Worm (Caenorhabditis elegans) whole organism, L1 larva: ENCODE data around the gene irld-62.
A peak's percentile ranks its signal among the peaks of the same experiment; 100 is the strongest.

Source experiments
- Y116A8C.19 ChIP-seq: sonication (generic microtip); optimal IDR thresholded peaks from 2 replicates; lab custom pipeline; 2016; ENCODE audit warnings: missing compliant biosample characterization, missing genetic modification characterization, borderline replicate concordance
- aha-1 ChIP-seq: fragments of 150-350 bp; optimal IDR thresholded peaks from 2 replicates; lab custom pipeline; 2014; ENCODE audit warnings: missing biosample characterization, missing genetic modification characterization
- alr-1 ChIP-seq: fragments of 200-800 bp; sonication (Bioruptor generic); optimal IDR thresholded peaks from 2 replicates; lab custom pipeline; 2018; ENCODE audit warnings: borderline replicate concordance, mild to moderate bottlenecking, missing genetic modification characterization, missing compliant biosample characterization
- ceh-90 ChIP-seq: sonication (generic microtip); optimal IDR thresholded peaks from 2 replicates; lab custom pipeline; 2016; ENCODE audit warnings: missing genetic modification characterization, missing compliant biosample characterization
- ces-1 ChIP-seq: fragments of 150-350 bp; optimal IDR thresholded peaks from 2 replicates; lab custom pipeline; 2014; ENCODE audit warnings: missing biosample characterization, missing genetic modification reagents, missing genetic modification characterization
- dsc-1 ChIP-seq: sonication (generic microtip); optimal IDR thresholded peaks from 2 replicates; lab custom pipeline; 2016; ENCODE audit warnings: mild to moderate bottlenecking, missing genetic modification characterization, missing compliant biosample characterization
- efl-1 ChIP-seq, 4 experiments: fragments of 150-350 bp; optimal IDR thresholded peaks in 3 of 4; peaks in 1 of 4; 1 replicate in 1 of 4; 2 replicates in 3 of 4; lab custom pipeline; 2014; ENCODE audit warnings: missing biosample characterization in 2 of 4, missing genetic modification characterization in 2 of 4, missing genetic modification reagents in 2 of 4
- egl-13 ChIP-seq: sonication (generic microtip); optimal IDR thresholded peaks from 2 replicates; lab custom pipeline; 2016; ENCODE audit warnings: missing genotype, missing genetic modification reagents, missing genetic modification characterization, missing compliant biosample characterization
- egl-27 ChIP-seq, 2 experiments: fragments of 150-350 bp in 1 of 2; sonication (generic microtip); optimal IDR thresholded peaks; 3 replicates each; lab custom pipeline; 2017 to 2018; ENCODE audit warnings: missing biosample characterization in 2 of 2, missing genetic modification characterization in 2 of 2, missing genetic modification reagents in 2 of 2
- elt-2 ChIP-seq: sonication (generic microtip); optimal IDR thresholded peaks from 2 replicates; lab custom pipeline; 2016; ENCODE audit warnings: missing genetic modification characterization, mild to moderate bottlenecking, inconsistent platforms, missing compliant biosample characterization, missing genetic modification reagents
- elt-3 ChIP-seq, 6 experiments: fragments of 150-350 bp in 1 of 6; sonication (generic microtip); optimal IDR thresholded peaks; 2 replicates each; lab custom pipeline; 2017 to 2018; ENCODE audit warnings: missing biosample characterization in 6 of 6, missing genetic modification characterization in 6 of 6, inconsistent platforms in 1 of 6
- ets-5 ChIP-seq: fragments of 200-800 bp; sonication (Bioruptor generic); IDR thresholded peaks from 2 replicates; pipeline ENCODE4 v1.3.6; 2022; ENCODE audit warnings: missing genetic modification characterization, missing compliant biosample characterization
- fkh-8 ChIP-seq: sonication (generic microtip); optimal IDR thresholded peaks from 2 replicates; lab custom pipeline; 2016; ENCODE audit warnings: mild to moderate bottlenecking, missing genetic modification characterization, missing compliant biosample characterization
- grh-1 ChIP-seq: fragments of 200-800 bp; sonication (Bioruptor generic); IDR thresholded peaks from 2 replicates; pipeline ENCODE4 v1.3.6; 2022; ENCODE audit warnings: missing genetic modification reagents, missing genetic modification characterization, missing compliant biosample characterization
- hlh-17 ChIP-seq: fragments of 200-800 bp; sonication (Bioruptor generic); optimal IDR thresholded peaks from 2 replicates; lab custom pipeline; 2018; ENCODE audit warnings: missing genetic modification characterization, mild to moderate bottlenecking, missing compliant biosample characterization, moderate library complexity, borderline replicate concordance
- hlh-4 ChIP-seq: sonication (generic microtip); optimal IDR thresholded peaks from 2 replicates; lab custom pipeline; 2016; ENCODE audit warnings: mild to moderate bottlenecking, missing genetic modification characterization, missing compliant biosample characterization
- jun-1 ChIP-seq: fragments of 150-350 bp; optimal IDR thresholded peaks from 2 replicates; lab custom pipeline; 2014; ENCODE audit warnings: missing biosample characterization, missing genetic modification reagents, missing genetic modification characterization
- lin-13 ChIP-seq: fragments of 150-350 bp; optimal IDR thresholded peaks from 2 replicates; lab custom pipeline; 2014; ENCODE audit warnings: missing biosample characterization, missing genetic modification reagents, missing genetic modification characterization
- lin-35 ChIP-seq, 2 experiments: fragments of 150-350 bp; optimal IDR thresholded peaks; 2 replicates each; lab custom pipeline; 2014; ENCODE audit warnings: missing biosample characterization in 2 of 2, missing genetic modification characterization in 2 of 2, missing genetic modification reagents in 2 of 2
- lin-39 ChIP-seq: fragments of 150-350 bp; optimal IDR thresholded peaks from 2 replicates; lab custom pipeline; 2014; ENCODE audit warnings: missing biosample characterization, missing genetic modification reagents, missing genetic modification characterization
- mdl-1 ChIP-seq, 2 experiments: fragments of 150-350 bp; optimal IDR thresholded peaks; 2 replicates each; lab custom pipeline; 2014 to 2017; ENCODE audit warnings: missing biosample characterization in 2 of 2, missing genetic modification characterization in 2 of 2, inconsistent platforms in 1 of 2
- nhr-11 ChIP-seq: fragments of 150-350 bp; optimal IDR thresholded peaks from 2 replicates; lab custom pipeline; 2014; ENCODE audit warnings: missing biosample characterization, missing genetic modification characterization
- nhr-20 ChIP-seq: sonication (generic microtip); optimal IDR thresholded peaks from 2 replicates; lab custom pipeline; 2016; ENCODE audit warnings: mild to moderate bottlenecking, missing genetic modification characterization, missing compliant biosample characterization
- nhr-47 ChIP-seq: sonication (generic microtip); optimal IDR thresholded peaks from 2 replicates; lab custom pipeline; 2016; ENCODE audit warnings: mild to moderate bottlenecking, missing genetic modification characterization, moderate library complexity, missing compliant biosample characterization
- nhr-84 ChIP-seq: sonication (generic microtip); optimal IDR thresholded peaks from 2 replicates; lab custom pipeline; 2017; ENCODE audit warnings: missing biosample characterization, missing genetic modification characterization
- pax-3 ChIP-seq: fragments of 200-800 bp; sonication (Bioruptor generic); optimal IDR thresholded peaks from 2 replicates; lab custom pipeline; 2018; ENCODE audit warnings: mild to moderate bottlenecking, missing genetic modification characterization, moderate library complexity, missing compliant biosample characterization
- pqm-1 ChIP-seq: sonication (generic microtip); optimal IDR thresholded peaks from 3 replicates; lab custom pipeline; 2017; ENCODE audit warnings: missing biosample characterization, missing genetic modification characterization
- snpc-4 ChIP-seq: fragments of 150-350 bp; optimal IDR thresholded peaks from 2 replicates; lab custom pipeline; 2014; ENCODE audit warnings: missing biosample characterization, missing genetic modification characterization
- sox-4 ChIP-seq: sonication (generic microtip); optimal IDR thresholded peaks from 2 replicates; lab custom pipeline; 2016; ENCODE audit warnings: missing genetic modification characterization, missing compliant biosample characterization
- tbx-2 ChIP-seq: sonication (generic microtip); optimal IDR thresholded peaks from 2 replicates; lab custom pipeline; 2016; ENCODE audit warnings: missing genetic modification characterization, missing compliant biosample characterization
- zag-1 ChIP-seq: fragments of 150-350 bp; optimal IDR thresholded peaks from 2 replicates; lab custom pipeline; 2014; ENCODE audit warnings: missing biosample characterization, missing genetic modification characterization
- ztf-11 ChIP-seq, 2 experiments: sonication (generic microtip); optimal IDR thresholded peaks; 2 replicates each; lab custom pipeline; 2016 to 2017; ENCODE audit warnings: missing genetic modification characterization in 2 of 2, missing biosample characterization in 1 of 2, missing compliant biosample characterization in 1 of 2

The irld-62 gene

ce11 chrV:15313529-15313928 is 2.6 kb downstream of the irld-62 start:
- TF ChIP-seq ceh-90 (tag; lab: Kevin White, UChicago) = no peak
- no peak for TF ChIP-seq grh-1 (GFP tag; lab: Robert Waterston, UW)
- TF ChIP-seq nhr-11 = no peak
- no peak for TF ChIP-seq egl-13 (tag; lab: Kevin White, UChicago)
- TF ChIP-seq lin-13 = no peak
- TF ChIP-seq elt-2 (tag; lab: Kevin White, UChicago) = no peak
- no peak for TF ChIP-seq ztf-11 (tag; optimal IDR thresholded peaks at IDR 0.05; lab: Kevin White, UChicago)
- TF ChIP-seq hlh-17 (GFP tag; lab: Kevin White, UChicago) = no peak
- no peak for TF ChIP-seq elt-3 (tag; optimal IDR thresholded peaks at IDR 0.05; lab: Kevin White, UChicago)
- no peak for TF ChIP-seq nhr-84 (tag; lab: Kevin White, UChicago)
- no peak for TF ChIP-seq aha-1 (tag; lab: Kevin White, UChicago)
- TF ChIP-seq mdl-1 (tag; optimal IDR thresholded peaks at IDR 0.05; lab: Kevin White, UChicago) = no peak

DNA sequence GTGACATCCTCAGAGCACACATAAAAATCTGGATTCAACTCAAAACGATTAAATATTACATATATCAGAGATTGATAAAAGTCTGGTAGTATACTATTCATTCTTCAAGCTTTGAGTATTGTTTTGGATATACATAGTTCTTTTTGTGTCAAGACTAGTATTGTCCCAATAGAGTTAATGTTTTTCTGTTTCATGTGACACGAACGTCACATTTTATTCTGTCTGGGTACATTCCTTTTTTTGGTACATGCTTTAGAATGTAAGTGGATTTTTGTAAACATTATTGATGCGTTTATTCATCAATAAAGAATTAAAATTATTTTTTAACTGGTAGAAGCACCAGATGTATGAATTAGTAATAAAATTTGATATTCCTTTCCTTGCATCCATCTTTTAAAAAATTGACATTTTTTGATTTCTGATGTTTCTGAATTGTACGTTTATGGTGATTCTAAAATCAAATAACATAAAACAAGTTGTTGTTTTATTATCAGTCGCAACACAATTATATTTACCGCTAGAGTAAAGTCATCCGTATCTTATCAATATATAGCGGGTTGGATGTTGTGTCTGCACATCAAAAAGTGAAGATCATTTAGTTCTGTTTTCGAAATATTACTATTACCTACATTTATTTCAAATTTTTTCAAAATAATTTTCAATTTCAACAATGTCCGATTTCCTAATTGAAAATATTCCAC is 5.1 kb downstream of the irld-62 start, which contains the start of the genes srt-22 and nhr-246:
Gene srt-22 (minus strand): TSS at position 101 of the 701 bp plus-strand sequence.
Gene nhr-246 (plus strand): TSS at position 651 of the 701 bp plus-strand sequence.
- TF ChIP-seq lin-39 (tag; lab: Kevin White, UChicago) (no peak), elt-2 (tag; lab: Kevin White, UChicago) (peak; percentile 11)

- TF ChIP-seq nhr-20 (peak; percentile 38), efl-1 (optimal IDR thresholded peaks at IDR 0.05; lab: Kevin White, UChicago) (no peak), efl-1 (GFP tag; optimal IDR thresholded peaks at IDR 0.05 in 1 of 2; lab: Kevin White, UChicago) (peak in 1 of 2 experiments; percentile 14), pax-3 (tag; lab: Kevin White, UChicago) (peak; percentile 77), jun-1 (peak; percentile 65), lin-35 (GFP tag; optimal IDR thresholded peaks at IDR 0.05; lab: Kevin White, UChicago) (peak in 1 of 2 experiments; percentile 45), elt-3 (tag; optimal IDR thresholded peaks at IDR 0.05; lab: Kevin White, UChicago) (no peak), elt-2 (tag; lab: Kevin White, UChicago) (peak; percentile 99), lin-13 (no peak), pqm-1 (tag; lab: Kevin White, UChicago) (peak; percentile 55)
Measured at ce11 chrV:15318638-15319037, 7.8 kb downstream of the irld-62 start, which contains the start of gene nhr-291. nhr-291 (plus strand) TSS chrV:15318961.

DNA sequence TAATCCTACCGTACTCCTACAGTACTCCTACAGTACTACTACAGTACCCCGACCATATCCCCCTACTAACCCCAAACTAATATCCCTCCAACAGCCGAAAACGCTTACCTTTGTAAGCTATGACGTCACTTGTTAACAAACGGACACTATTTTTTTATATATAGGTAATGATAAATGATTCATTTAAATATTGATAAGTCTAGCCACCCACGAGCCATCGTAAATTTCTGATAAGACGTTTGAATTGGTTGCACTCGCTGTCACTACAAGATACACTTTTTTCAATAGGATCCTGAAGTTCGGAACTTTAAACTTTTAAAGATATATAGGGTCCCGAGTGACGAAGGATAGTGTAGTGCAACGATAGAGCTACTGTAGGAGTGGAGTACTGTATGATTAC is 11.8 kb downstream of the irld-62 start, which contains the start of gene nhr-247:
Gene nhr-247 (plus strand): TSS at position 330 of the 400 bp plus-strand sequence.
- peak; percentile 73 for TF ChIP-seq elt-2 (tag; lab: Kevin White, UChicago)

ce11 chrV:15323417-15323816 is 12.5 kb downstream of the irld-62 start:
- TF ChIP-seq nhr-47 = no peak
- peak; percentile 13 for TF ChIP-seq jun-1
- TF ChIP-seq pqm-1 (tag; lab: Kevin White, UChicago) = peak; percentile 33
- peak; percentile 84 for TF ChIP-seq elt-2 (tag; lab: Kevin White, UChicago)
- TF ChIP-seq, all 84 proteins: peak for 3

- TF ChIP-seq elt-3 (tag; optimal IDR thresholded peaks at IDR 0.05; lab: Kevin White, UChicago) = no peak
- no peak for TF ChIP-seq sox-4
- TF ChIP-seq ces-1 (GFP tag; lab: Kevin White, UChicago) = no peak
- no peak for TF ChIP-seq egl-27 (tag; optimal IDR thresholded peaks at IDR 0.05; lab: Kevin White, UChicago)
- TF ChIP-seq ets-5 (GFP tag; lab: Robert Waterston, UW) = no peak
- no peak for TF ChIP-seq lin-39 (tag; lab: Kevin White, UChicago)
- no peak for TF ChIP-seq ztf-11 (tag; optimal IDR thresholded peaks at IDR 0.05; lab: Kevin White, UChicago)
- TF ChIP-seq fkh-8 (tag; lab: Kevin White, UChicago) = no peak
- no peak for TF ChIP-seq alr-1 (tag; lab: Kevin White, UChicago)
- TF ChIP-seq Y116A8C.19 (tag; lab: Kevin White, UChicago) = no peak
- peak; percentile 27 for TF ChIP-seq jun-1
- no peak for TF ChIP-seq dsc-1 (tag; lab: Kevin White, UChicago)
- TF ChIP-seq snpc-4 = no peak
- no peak for TF ChIP-seq hlh-4 (tag; lab: Kevin White, UChicago)
- TF ChIP-seq elt-2 (tag; lab: Kevin White, UChicago) = peak; percentile 90
- TF ChIP-seq pax-3 (tag; lab: Kevin White, UChicago) = no peak
- TF ChIP-seq tbx-2 (tag; lab: Kevin White, UChicago) = no peak
- no peak for TF ChIP-seq zag-1 (tag; lab: Kevin White, UChicago)
Measured at ce11 chrV:15327745-15328447, 17.0 kb downstream of the irld-62 start, which contains the start of gene ZK1037.6. ZK1037.6 (minus strand) TSS chrV:15327795.
